Fruit fly (Drosophila melanogaster): ENCODE data around the gene CG1265.

DNA sequence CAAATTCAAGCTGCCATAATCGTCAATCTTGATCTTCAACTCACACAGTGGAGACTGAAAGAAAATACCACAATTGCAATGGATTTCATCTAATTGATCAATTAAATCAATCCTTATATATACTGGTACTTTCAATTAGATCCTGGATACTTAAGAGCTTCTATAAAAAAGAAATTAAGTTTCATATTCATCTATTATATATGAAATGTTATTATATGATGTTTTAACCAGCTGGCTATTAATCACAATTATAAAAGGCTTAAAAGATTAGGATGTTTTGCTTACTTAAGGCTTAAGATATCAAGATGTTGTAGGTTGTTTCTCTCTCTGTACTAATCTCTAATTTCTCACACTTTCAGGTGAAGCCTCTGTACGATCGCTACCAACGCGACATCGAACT lies 49.7 kb upstream of the CG1265 start:
- no peak for TF ChIP-seq Myc (optimal IDR thresholded peaks at IDR 0.05)
- no peak for TF ChIP-seq h (GFP tag; optimal IDR thresholded peaks at IDR 0.05)
- no peak for TF ChIP-seq Rel (GFP tag; optimal IDR thresholded peaks at IDR 0.05)
- no peak for TF ChIP-seq Rel (tag; optimal IDR thresholded peaks at IDR 0.05)
- no peak for TF ChIP-seq jim (GFP tag; optimal IDR thresholded peaks at IDR 0.05)
- no peak for TF ChIP-seq Hr83 (GFP tag; optimal IDR thresholded peaks at IDR 0.05; ENCODE audit: poor library complexity, severe bottlenecking)
- no peak for TF ChIP-seq sage (GFP tag; optimal IDR thresholded peaks at IDR 0.05)
- TF ChIP-seq br (GFP tag; optimal IDR thresholded peaks at IDR 0.05) = no peak
- no peak for TF ChIP-seq psq (GFP tag; optimal IDR thresholded peaks at IDR 0.05)
- no peak for TF ChIP-seq CG9705 (GFP tag; optimal IDR thresholded peaks at IDR 0.05)
- TF ChIP-seq GATAd (GFP tag; optimal IDR thresholded peaks at IDR 0.05) = no peak
- no peak for TF ChIP-seq OdsH (GFP tag; optimal IDR thresholded peaks at IDR 0.05)
- no peak for TF ChIP-seq usp (GFP tag; optimal IDR thresholded peaks at IDR 0.05)

Measured in whole organism, wandering third instar larva.